Fruit fly (Drosophila melanogaster): ENCODE data around the gene Anp.

DNA sequence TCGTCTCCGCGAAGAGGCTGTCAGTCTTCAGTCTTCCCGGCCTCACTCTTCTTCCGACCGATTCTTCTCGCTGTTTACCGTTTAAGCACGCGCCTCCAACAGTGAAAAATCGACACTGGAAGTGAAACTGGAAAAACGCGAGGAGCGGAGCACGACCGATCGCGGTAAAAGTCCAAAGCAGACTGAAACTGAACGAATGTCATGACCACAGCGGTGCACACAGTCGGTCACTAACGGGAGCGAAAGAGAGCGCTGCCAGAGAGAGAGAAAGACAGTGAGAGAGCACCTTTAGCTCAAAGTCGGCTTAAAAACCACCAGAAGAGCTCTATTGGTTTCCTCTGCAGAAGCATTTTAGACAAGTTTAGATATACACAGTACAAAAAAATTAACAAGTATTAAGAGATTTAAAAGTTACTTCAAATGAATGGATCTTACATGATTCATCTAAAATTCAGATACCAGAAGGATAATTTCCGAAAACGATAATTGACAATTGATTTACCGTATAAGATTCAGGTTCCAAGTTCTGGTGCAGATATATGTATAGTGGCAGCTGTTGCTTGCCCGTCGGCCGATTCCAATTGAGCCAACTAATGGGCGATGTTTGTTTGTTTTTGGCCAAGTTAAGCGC, 49.3 kb upstream of the Anp start, which contains the start of gene CG11498:
- TF ChIP-seq psq (optimal IDR thresholded peaks at IDR 0.05) (no peak), Myc (optimal IDR thresholded peaks at IDR 0.05) (no peak), Sin3A (optimal IDR thresholded peaks at IDR 0.05) (no peak), h (optimal IDR thresholded peaks at IDR 0.05) (no peak)

Measured in Kc167 (cell line).